Worm (Caenorhabditis elegans): ENCODE results near the gene rfs-1.

DNA sequence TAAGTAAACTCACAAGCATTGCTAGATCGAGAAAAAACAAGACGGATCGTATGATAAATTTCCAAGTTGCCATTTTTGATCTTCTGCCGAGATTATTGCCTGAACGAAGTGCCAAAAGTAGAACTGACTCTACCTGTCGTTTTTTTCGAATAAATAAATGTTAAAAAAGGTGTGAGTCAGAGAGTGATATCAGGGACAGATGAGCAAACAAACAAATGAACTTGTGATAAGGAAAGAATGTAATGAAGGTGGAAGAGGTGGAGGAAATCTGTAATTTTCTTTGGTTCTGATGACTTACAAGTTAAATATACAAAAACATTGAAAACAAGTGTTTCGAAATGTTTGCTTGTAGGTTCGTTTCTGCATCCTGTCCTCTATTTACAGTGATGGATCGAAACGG is 13.0 kb downstream of the rfs-1 start, which contains the start of gene tsp-1:
- TF ChIP-seq nhr-76 (tag; optimal IDR thresholded peaks at IDR 0.05): no peak
- TF ChIP-seq nhr-12 (tag; optimal IDR thresholded peaks at IDR 0.05): no peak
- TF ChIP-seq unc-62 (GFP tag; optimal IDR thresholded peaks at IDR 0.05): no peak
- no peak for TF ChIP-seq nhr-77 (tag; optimal IDR thresholded peaks at IDR 0.05)
- TF ChIP-seq nhr-67 (tag; optimal IDR thresholded peaks at IDR 0.05): no peak
- TF ChIP-seq skn-1 (tag; optimal IDR thresholded peaks at IDR 0.05): no peak
- no peak for TF ChIP-seq snpc-4 (tag; optimal IDR thresholded peaks at IDR 0.05)
- no peak for TF ChIP-seq fos-1 (tag; optimal IDR thresholded peaks at IDR 0.05)

All from whole organism, L3 larva.